Worm (Caenorhabditis elegans) whole organism, late embryonic: ENCODE data around the gene C16C10.1.

ENCODE experiments used
- C38D4.7 ChIP-seq: fragments of 200-800 bp; sonication (Bioruptor generic); optimal IDR thresholded peaks from 2 replicates; lab custom pipeline; 2018; ENCODE audit warnings: mild to moderate bottlenecking, missing genetic modification characterization, moderate library complexity, missing compliant biosample characterization
- K02D7.2 ChIP-seq: sonication (generic microtip); optimal IDR thresholded peaks from 2 replicates; lab custom pipeline; 2017; ENCODE audit warnings: mild to moderate bottlenecking, missing genetic modification characterization, missing compliant biosample characterization
- ceh-2 ChIP-seq: sonication (generic microtip); optimal IDR thresholded peaks from 2 replicates; lab custom pipeline; 2016; ENCODE audit warnings: missing genotype, missing genetic modification characterization, missing compliant biosample characterization
- ceh-24 ChIP-seq: sonication (generic microtip); optimal IDR thresholded peaks from 2 replicates; lab custom pipeline; 2016; ENCODE audit warnings: mild to moderate bottlenecking, missing genetic modification characterization, missing compliant biosample characterization
- ceh-30 ChIP-seq: fragments of 150-350 bp; optimal IDR thresholded peaks from 2 replicates; lab custom pipeline; 2014; ENCODE audit warnings: missing biosample characterization, missing genetic modification characterization
- ceh-31 ChIP-seq: sonication (generic microtip); optimal IDR thresholded peaks from 2 replicates; lab custom pipeline; 2016; ENCODE audit warnings: missing genetic modification characterization, missing compliant biosample characterization
- ceh-45 ChIP-seq: fragments of 200-800 bp; sonication (Bioruptor generic); IDR thresholded peaks from 2 replicates; pipeline ENCODE4 v1.3.6; 2022; ENCODE audit warnings: missing genetic modification reagents, missing genetic modification characterization, missing compliant biosample characterization
- che-1 ChIP-seq: sonication (generic microtip); optimal IDR thresholded peaks from 2 replicates; lab custom pipeline; 2016; ENCODE audit warnings: mild to moderate bottlenecking, missing genetic modification characterization, missing compliant biosample characterization
- dmd-4 ChIP-seq: sonication (generic microtip); optimal IDR thresholded peaks from 2 replicates; lab custom pipeline; 2016; ENCODE audit warnings: borderline replicate concordance, missing genetic modification characterization, missing compliant biosample characterization
- elt-2 ChIP-seq: sonication (generic microtip); optimal IDR thresholded peaks from 2 replicates; lab custom pipeline; 2016; ENCODE audit warnings: missing genetic modification reagents, missing genetic modification characterization, missing compliant biosample characterization
- elt-4 ChIP-seq: sonication (generic microtip); optimal IDR thresholded peaks from 2 replicates; lab custom pipeline; 2016; ENCODE audit warnings: missing genetic modification characterization, missing compliant biosample characterization
- eyg-1 ChIP-seq: sonication (generic microtip); optimal IDR thresholded peaks from 2 replicates; lab custom pipeline; 2016; ENCODE audit warnings: missing genotype, missing genetic modification characterization, missing compliant biosample characterization
- fax-1 ChIP-seq: sonication (generic microtip); optimal IDR thresholded peaks from 2 replicates; lab custom pipeline; 2016; ENCODE audit warnings: missing genotype, missing genetic modification characterization, missing compliant biosample characterization
- fkh-10 ChIP-seq: fragments of 150-350 bp; optimal IDR thresholded peaks from 2 replicates; lab custom pipeline; 2014; ENCODE audit warnings: missing biosample characterization, missing genetic modification reagents, missing genetic modification characterization
- fkh-6 ChIP-seq: sonication (generic microtip); optimal IDR thresholded peaks from 2 replicates; lab custom pipeline; 2016; ENCODE audit warnings: missing genetic modification characterization, missing compliant biosample characterization
- hlh-13 ChIP-seq: fragments of 200-800 bp; sonication (Bioruptor generic); optimal IDR thresholded peaks from 2 replicates; lab custom pipeline; 2018; ENCODE audit warnings: mild to moderate bottlenecking, missing genetic modification characterization, missing compliant biosample characterization
- hlh-15 ChIP-seq: sonication (generic microtip); optimal IDR thresholded peaks from 2 replicates; lab custom pipeline; 2016; ENCODE audit warnings: missing genetic modification characterization, missing compliant biosample characterization
- hlh-8 ChIP-seq: sonication (generic microtip); optimal IDR thresholded peaks from 2 replicates; lab custom pipeline; 2016; ENCODE audit warnings: missing genotype, missing genetic modification characterization, missing compliant biosample characterization
- lim-6 ChIP-seq: sonication (generic microtip); optimal IDR thresholded peaks from 2 replicates; lab custom pipeline; 2016; ENCODE audit warnings: missing genetic modification characterization, missing compliant biosample characterization
- lin-11 ChIP-seq: fragments of 200-800 bp; sonication (Bioruptor generic); optimal IDR thresholded peaks from 2 replicates; lab custom pipeline; 2018; ENCODE audit warnings: mild to moderate bottlenecking, missing genetic modification characterization, missing compliant biosample characterization
- madf-2 ChIP-seq: sonication (generic microtip); optimal IDR thresholded peaks from 2 replicates; lab custom pipeline; 2017; ENCODE audit warnings: missing genetic modification characterization, missing compliant biosample characterization
- nfya-1 ChIP-seq: sonication (generic microtip); optimal IDR thresholded peaks from 2 replicates; lab custom pipeline; 2017; ENCODE audit warnings: missing genetic modification characterization, mild to moderate bottlenecking, missing compliant biosample characterization, antibody characterized with exemption, moderate library complexity
- nhr-11 ChIP-seq: fragments of 150-350 bp; optimal IDR thresholded peaks from 2 replicates; lab custom pipeline; 2014; ENCODE audit warnings: missing biosample characterization, missing genetic modification characterization
- nhr-232 ChIP-seq: sonication (generic microtip); optimal IDR thresholded peaks from 2 replicates; lab custom pipeline; 2016; ENCODE audit warnings: missing genetic modification characterization, missing compliant biosample characterization
- odd-2 ChIP-seq: sonication (generic microtip); optimal IDR thresholded peaks from 2 replicates; lab custom pipeline; 2017; ENCODE audit warnings: antibody characterized with exemption, mild to moderate bottlenecking, missing genetic modification characterization, missing compliant biosample characterization
- pag-3 ChIP-seq: sonication (generic microtip); optimal IDR thresholded peaks from 2 replicates; lab custom pipeline; 2016; ENCODE audit warnings: missing compliant biosample characterization, missing genetic modification characterization, borderline replicate concordance
- pax-1 ChIP-seq: fragments of 150-350 bp; optimal IDR thresholded peaks from 2 replicates; lab custom pipeline; 2014; ENCODE audit warnings: missing biosample characterization, missing genetic modification characterization
- pqm-1 ChIP-seq: sonication (generic microtip); optimal IDR thresholded peaks from 2 replicates; lab custom pipeline; 2016; ENCODE audit warnings: missing genetic modification characterization, missing compliant biosample characterization
- pros-1 ChIP-seq: fragments of 150-350 bp; optimal IDR thresholded peaks from 2 replicates; lab custom pipeline; 2014; ENCODE audit warnings: missing biosample characterization, missing genetic modification reagents, missing genetic modification characterization
- sox-4 ChIP-seq: sonication (generic microtip); optimal IDR thresholded peaks from 2 replicates; lab custom pipeline; 2017; ENCODE audit warnings: mild to moderate bottlenecking, missing genetic modification characterization, inconsistent platforms, missing compliant biosample characterization
- tbx-7 ChIP-seq: sonication (generic microtip); optimal IDR thresholded peaks from 2 replicates; lab custom pipeline; 2016; ENCODE audit warnings: missing genotype, missing genetic modification characterization, missing compliant biosample characterization
- ttx-3 ChIP-seq: sonication (generic microtip); optimal IDR thresholded peaks from 2 replicates; lab custom pipeline; 2016; ENCODE audit warnings: missing genetic modification reagents, missing genetic modification characterization, missing compliant biosample characterization
- unc-3 ChIP-seq, 2 experiments: fragments of 200-800 bp in 1 of 2; sonication (Bioruptor generic) in 1 of 2; sonication (generic microtip) in 1 of 2; conservative IDR thresholded peaks in 1 of 2; optimal IDR thresholded peaks in 1 of 2; 2 replicates each; pipeline versions ENCODE4 v1.3.6 to Lab custom; 2016 to 2022; ENCODE audit warnings: missing compliant biosample characterization in 2 of 2, missing genetic modification characterization in 2 of 2, missing genetic modification reagents in 1 of 2
- unc-42 ChIP-seq: sonication (generic microtip); optimal IDR thresholded peaks from 2 replicates; lab custom pipeline; 2016; ENCODE audit warnings: missing genotype, missing genetic modification characterization, missing compliant biosample characterization
- unc-86 ChIP-seq: sonication (generic microtip); optimal IDR thresholded peaks from 2 replicates; lab custom pipeline; 2016; ENCODE audit warnings: missing genetic modification characterization, missing compliant biosample characterization
- zip-5 ChIP-seq: sonication (generic microtip); optimal IDR thresholded peaks from 2 replicates; lab custom pipeline; 2016; ENCODE audit warnings: missing genetic modification characterization, missing compliant biosample characterization
- ztf-16 ChIP-seq: sonication (generic microtip); optimal IDR thresholded peaks from 2 replicates; lab custom pipeline; 2017; ENCODE audit warnings: missing genetic modification characterization, missing compliant biosample characterization

C16C10.1 gene

ce11 chrIII:4223668-4224127, 42.5 kb upstream of the C16C10.1 start (continued):
- TF ChIP-seq ceh-2 (tag; lab: Kevin White, UChicago) (peak; percentile 31), ceh-31 (tag; lab: Kevin White, UChicago) (peak; percentile 87), elt-4 (no peak), hlh-15 (no peak), unc-3 (GFP tag; conservative IDR thresholded peaks at IDR 0.05; lab: Robert Waterston, UW) (no peak), unc-3 (tag; optimal IDR thresholded peaks at IDR 0.05; lab: Kevin White, UChicago) (peak; percentile 57), pqm-1 (tag; lab: Kevin White, UChicago) (peak; percentile 55), odd-2 (tag; lab: Kevin White, UChicago) (no peak), sox-4 (tag; lab: Kevin White, UChicago) (no peak), K02D7.2 (no peak), madf-2 (no peak), lim-6 (tag; lab: Kevin White, UChicago) (peak; percentile 8), elt-2 (tag; lab: Kevin White, UChicago) (peak; percentile 60), fkh-6 (tag; lab: Kevin White, UChicago) (peak; percentile 43), fax-1 (tag; lab: Kevin White, UChicago) (no peak), hlh-8 (tag; lab: Kevin White, UChicago) (peak; percentile 36)
- TF ChIP-seq, all 69 proteins: peak for 31

DNA sequence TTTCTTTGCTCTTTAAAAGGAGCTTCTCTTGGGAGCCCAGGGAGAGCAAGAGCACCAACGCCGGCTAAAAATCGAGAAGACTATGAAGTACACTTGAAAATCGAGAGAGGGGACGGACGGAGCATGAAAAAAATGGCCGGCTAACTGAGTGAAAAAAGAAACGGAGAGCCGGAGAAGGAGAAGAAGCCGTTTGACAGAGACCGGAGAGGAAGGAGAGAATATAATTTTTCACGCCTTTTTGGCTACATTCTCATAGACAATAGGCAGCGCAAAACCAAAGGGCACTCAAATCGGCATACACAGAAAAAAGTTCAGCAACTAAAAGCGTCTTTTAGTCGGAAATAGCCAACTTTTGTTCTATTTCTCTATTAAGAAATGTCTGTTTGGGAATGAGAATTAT, 40.3 kb upstream of the C16C10.1 start:
- TF ChIP-seq tbx-7 (tag; lab: Kevin White, UChicago) (no peak), dmd-4 (tag; lab: Kevin White, UChicago) (no peak), hlh-8 (tag; lab: Kevin White, UChicago) (no peak), pros-1 (no peak), nhr-232 (tag; lab: Kevin White, UChicago) (no peak), hlh-15 (no peak), che-1 (tag; lab: Kevin White, UChicago) (no peak), fax-1 (tag; lab: Kevin White, UChicago) (no peak), nhr-11 (tag; lab: Kevin White, UChicago) (no peak)

- TF ChIP-seq unc-42 (tag; lab: Kevin White, UChicago) (no peak), fkh-10 (GFP tag; lab: Kevin White, UChicago) (no peak), C38D4.7 (GFP tag; lab: Kevin White, UChicago) (no peak), ztf-16 (tag; lab: Kevin White, UChicago) (no peak), ttx-3 (tag; lab: Kevin White, UChicago) (no peak), unc-86 (tag; lab: Kevin White, UChicago) (no peak), ceh-30 (tag; lab: Kevin White, UChicago) (no peak), nhr-11 (tag; lab: Kevin White, UChicago) (no peak), pax-1 (no peak), lin-11 (no peak), ceh-24 (tag; lab: Kevin White, UChicago) (no peak), zip-5 (no peak), ceh-45 (GFP tag; lab: Robert Waterston, UW) (no peak), pag-3 (tag; lab: Kevin White, UChicago) (no peak), eyg-1 (no peak)
Observed at ce11 chrIII:4220864-4221263, 39.6 kb upstream of the C16C10.1 start.

DNA sequence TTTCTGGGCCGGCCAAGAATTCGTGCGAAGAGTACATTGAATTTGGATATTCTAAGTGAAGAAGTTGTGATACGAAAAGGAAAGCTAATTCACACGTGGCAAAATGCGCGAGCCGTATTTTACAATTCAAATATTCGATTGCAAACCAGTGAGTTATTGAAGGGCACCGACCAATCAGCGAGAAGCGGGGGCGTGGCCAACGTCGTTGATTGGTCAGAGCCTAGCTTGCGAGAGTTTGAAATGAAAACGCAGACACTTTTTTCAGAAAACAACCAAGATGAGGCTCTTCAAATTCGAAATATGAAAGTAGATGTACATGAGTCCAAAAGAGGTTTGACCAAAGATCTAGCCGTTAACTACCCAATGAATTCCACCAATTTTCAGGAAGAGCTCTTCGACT, 29.4 kb upstream of the C16C10.1 start:
- TF ChIP-seq hlh-13 (no peak), nfya-1 (peak; percentile 97)
